Worm (Caenorhabditis elegans) whole organism, mixed stage, embryonic: ENCODE data around the gene F54B11.11.

Source experiments
- M03D4.4 ChIP-seq: sonication (generic microtip); optimal IDR thresholded peaks from 2 replicates; lab custom pipeline; 2017; ENCODE audit warnings: mild to moderate bottlenecking, missing genetic modification characterization, missing compliant biosample characterization
- bed-3 ChIP-seq: fragments of 200-800 bp; sonication (Bioruptor generic); optimal IDR thresholded peaks from 3 replicates; lab custom pipeline; 2018; ENCODE audit warnings: mild to moderate bottlenecking, missing genetic modification characterization, moderate library complexity, missing compliant biosample characterization
- ceh-39 ChIP-seq: fragments of 150-350 bp; optimal IDR thresholded peaks from 2 replicates; lab custom pipeline; 2014; ENCODE audit warnings: missing biosample characterization, missing genetic modification characterization
- ceh-43 ChIP-seq: fragments of 200-800 bp; sonication (Bioruptor generic); optimal IDR thresholded peaks from 2 replicates; lab custom pipeline; 2018; ENCODE audit warnings: mild to moderate bottlenecking, missing genetic modification characterization, moderate library complexity, missing compliant biosample characterization
- ceh-83 ChIP-seq: fragments of 200-800 bp; sonication (Bioruptor generic); optimal IDR thresholded peaks from 2 replicates; lab custom pipeline; 2018; ENCODE audit warnings: mild to moderate bottlenecking, missing genetic modification characterization, missing compliant biosample characterization
- ces-1 ChIP-seq: fragments of 150-350 bp; optimal IDR thresholded peaks from 2 replicates; lab custom pipeline; 2014; ENCODE audit warnings: missing biosample characterization, missing genetic modification reagents, missing genetic modification characterization
- cnd-1 ChIP-seq: fragments of 200-800 bp; sonication (Bioruptor generic); optimal IDR thresholded peaks from 2 replicates; lab custom pipeline; 2018; ENCODE audit warnings: mild to moderate bottlenecking, missing genetic modification characterization, missing compliant biosample characterization
- drap-1 ChIP-seq: fragments of 200-800 bp; sonication (Bioruptor generic); optimal IDR thresholded peaks from 3 replicates; lab custom pipeline; 2018; ENCODE audit warnings: mild to moderate bottlenecking, missing genetic modification characterization, missing compliant biosample characterization
- elt-1 ChIP-seq: sonication (generic microtip); optimal IDR thresholded peaks from 2 replicates; lab custom pipeline; 2017; ENCODE audit warnings: missing genetic modification characterization, mild to moderate bottlenecking, missing compliant biosample characterization, antibody characterized with exemption, moderate library complexity, borderline replicate concordance; ENCODE audit not compliant: insufficient read depth
- elt-3 ChIP-seq: fragments of 150-350 bp; optimal IDR thresholded peaks from 2 replicates; lab custom pipeline; 2014; ENCODE audit warnings: missing biosample characterization, missing genetic modification characterization
- ham-2 ChIP-seq: fragments of 200-800 bp; sonication (Bioruptor generic); optimal IDR thresholded peaks from 2 replicates; lab custom pipeline; 2018; ENCODE audit warnings: mild to moderate bottlenecking, missing genetic modification characterization, missing compliant biosample characterization
- hlh-1 ChIP-seq: fragments of 150-350 bp; optimal IDR thresholded peaks from 2 replicates; lab custom pipeline; 2014; ENCODE audit warnings: missing biosample characterization, missing genetic modification reagents, missing genetic modification characterization
- lin-13 ChIP-seq: fragments of 150-350 bp; optimal IDR thresholded peaks from 2 replicates; lab custom pipeline; 2014; ENCODE audit warnings: missing biosample characterization, missing genetic modification characterization
- lin-32 ChIP-seq: fragments of 200-800 bp; sonication (Bioruptor generic); optimal IDR thresholded peaks from 2 replicates; lab custom pipeline; 2018; ENCODE audit warnings: mild to moderate bottlenecking, missing genetic modification characterization, missing compliant biosample characterization
- lsy-2 ChIP-seq: fragments of 150-350 bp; optimal IDR thresholded peaks from 2 replicates; lab custom pipeline; 2014; ENCODE audit warnings: missing biosample characterization, missing genetic modification characterization
- mab-5 ChIP-seq: fragments of 150-350 bp; optimal IDR thresholded peaks from 2 replicates; lab custom pipeline; 2014; ENCODE audit warnings: missing biosample characterization, missing genetic modification characterization
- mep-1 ChIP-seq: fragments of 150-350 bp; optimal IDR thresholded peaks from 2 replicates; lab custom pipeline; 2017; ENCODE audit warnings: missing biosample characterization, missing genetic modification reagents, missing genetic modification characterization, inconsistent platforms
- mls-2 ChIP-seq: sonication (generic microtip); optimal IDR thresholded peaks from 2 replicates; lab custom pipeline; 2016; ENCODE audit warnings: mild to moderate bottlenecking, missing genetic modification characterization, moderate library complexity, missing compliant biosample characterization
- nhr-12 ChIP-seq: fragments of 150-350 bp; optimal IDR thresholded peaks from 2 replicates; lab custom pipeline; 2014; ENCODE audit warnings: missing biosample characterization, missing genetic modification characterization
- nhr-2 ChIP-seq: fragments of 150-350 bp; optimal IDR thresholded peaks from 2 replicates; lab custom pipeline; 2014; ENCODE audit warnings: missing biosample characterization, missing genetic modification characterization
- nhr-237 ChIP-seq: fragments of 150-350 bp; optimal IDR thresholded peaks from 2 replicates; lab custom pipeline; 2014; ENCODE audit warnings: missing biosample characterization, missing genetic modification characterization
- nhr-28 ChIP-seq: fragments of 150-350 bp; optimal IDR thresholded peaks from 2 replicates; lab custom pipeline; 2014; ENCODE audit warnings: missing biosample characterization, missing genetic modification characterization
- nhr-76 ChIP-seq: sonication (generic microtip); optimal IDR thresholded peaks from 2 replicates; lab custom pipeline; 2017; ENCODE audit warnings: missing biosample characterization, missing genetic modification characterization
- pha-4 ChIP-seq: fragments of 150-350 bp; optimal IDR thresholded peaks from 2 replicates; lab custom pipeline; 2018; ENCODE audit warnings: missing biosample characterization, missing genetic modification reagents, missing genetic modification characterization
- sem-2 ChIP-seq: fragments of 200-800 bp; sonication (Bioruptor generic); optimal IDR thresholded peaks from 2 replicates; lab custom pipeline; 2018; ENCODE audit warnings: mild to moderate bottlenecking, missing genetic modification characterization, missing compliant biosample characterization
- snpc-4 ChIP-seq: fragments of 150-350 bp; optimal IDR thresholded peaks from 2 replicates; lab custom pipeline; 2014; ENCODE audit warnings: missing biosample characterization, missing genetic modification characterization
- sptf-1 ChIP-seq: sonication (generic microtip); optimal IDR thresholded peaks from 2 replicates; lab custom pipeline; 2017; ENCODE audit warnings: mild to moderate bottlenecking, missing genetic modification characterization, moderate library complexity, missing compliant biosample characterization
- tbx-8 ChIP-seq: fragments of 200-800 bp; sonication (Bioruptor generic); optimal IDR thresholded peaks from 2 replicates; lab custom pipeline; 2018; ENCODE audit warnings: mild to moderate bottlenecking, missing genetic modification characterization, moderate library complexity, missing compliant biosample characterization
- unc-39 ChIP-seq: fragments of 150-350 bp; optimal IDR thresholded peaks from 2 replicates; lab custom pipeline; 2014; ENCODE audit warnings: missing biosample characterization, missing genetic modification characterization
- unc-62 ChIP-seq: fragments of 150-350 bp; optimal IDR thresholded peaks from 2 replicates; lab custom pipeline; 2014; ENCODE audit warnings: missing biosample characterization, missing genetic modification reagents, missing genetic modification characterization
- zip-8 ChIP-seq: fragments of 150-350 bp; optimal IDR thresholded peaks from 2 replicates; lab custom pipeline; 2014; ENCODE audit warnings: missing biosample characterization, missing genetic modification characterization
- ztf-11 ChIP-seq: fragments of 150-350 bp; optimal IDR thresholded peaks from 2 replicates; lab custom pipeline; 2014; ENCODE audit warnings: missing biosample characterization, missing genetic modification characterization

The F54B11.11 gene

ce11 chrX:13541335-13541734 is 37.2 kb upstream of the F54B11.11 start:
- no peak for TF ChIP-seq nhr-76 (tag; lab: Kevin White, UChicago)
- no peak for TF ChIP-seq lin-32
- no peak for TF ChIP-seq cnd-1 (tag; lab: Kevin White, UChicago)
- no peak for TF ChIP-seq unc-62
- TF ChIP-seq nhr-237 (tag; lab: Kevin White, UChicago), result no peak
- TF ChIP-seq sptf-1, result no peak
- no peak for TF ChIP-seq ham-2 (GFP tag; lab: Kevin White, UChicago)
- TF ChIP-seq mab-5 (tag; lab: Kevin White, UChicago), result no peak
- no peak for TF ChIP-seq mls-2
- no peak for TF ChIP-seq unc-39 (tag; lab: Kevin White, UChicago)
- no peak for TF ChIP-seq sem-2 (GFP tag; lab: Kevin White, UChicago)

- TF ChIP-seq ztf-11 (tag; lab: Kevin White, UChicago) (no peak), sptf-1 (no peak), snpc-4 (tag; lab: Kevin White, UChicago) (no peak), bed-3 (no peak), ces-1 (GFP tag; lab: Kevin White, UChicago) (no peak), ceh-39 (tag; lab: Kevin White, UChicago) (no peak), mep-1 (no peak), elt-1 (tag; lab: Kevin White, UChicago) (no peak), pha-4 (tag; lab: Kevin White, UChicago) (no peak), tbx-8 (GFP tag; lab: Kevin White, UChicago) (no peak), nhr-12 (tag; lab: Kevin White, UChicago) (no peak), lin-32 (no peak), drap-1 (GFP tag; lab: Kevin White, UChicago) (no peak), elt-3 (no peak), cnd-1 (tag; lab: Kevin White, UChicago) (no peak)
Observed at ce11 chrX:13542236-13542635, 36.3 kb upstream of the F54B11.11 start, which contains the start of gene cah-4. cah-4 (plus strand) TSS chrX:13542574.

ce11 chrX:13542757-13543156 is 35.8 kb upstream of the F54B11.11 start:
- TF ChIP-seq mls-2 (no peak), ces-1 (GFP tag; lab: Kevin White, UChicago) (peak; percentile 51), bed-3 (no peak)

ce11 chrX:13543350-13543749 is 35.2 kb upstream of the F54B11.11 start:
- TF ChIP-seq lin-32, result no peak
- TF ChIP-seq unc-62, result no peak
- no peak for TF ChIP-seq M03D4.4
- no peak for TF ChIP-seq zip-8 (tag; lab: Kevin White, UChicago)
- no peak for TF ChIP-seq hlh-1
- TF ChIP-seq ztf-11 (tag; lab: Kevin White, UChicago), result no peak
- no peak for TF ChIP-seq ceh-43 (GFP tag; lab: Kevin White, UChicago)
- TF ChIP-seq nhr-2 (tag; lab: Kevin White, UChicago), result no peak
- no peak for TF ChIP-seq ceh-83 (GFP tag; lab: Kevin White, UChicago)
- no peak for TF ChIP-seq unc-39 (tag; lab: Kevin White, UChicago)
- TF ChIP-seq nhr-28 (tag; lab: Kevin White, UChicago), result no peak
- no peak for TF ChIP-seq elt-3
- TF ChIP-seq sptf-1, result no peak
- TF ChIP-seq pha-4 (tag; lab: Kevin White, UChicago), result no peak
- TF ChIP-seq lin-13 (tag; lab: Kevin White, UChicago), result no peak

ce11 chrX:13544544-13545021 is 34.0 kb upstream of the F54B11.11 start:
- TF ChIP-seq ces-1 (GFP tag; lab: Kevin White, UChicago) (peak; percentile 25), lsy-2 (no peak), elt-1 (tag; lab: Kevin White, UChicago) (no peak), lin-32 (no peak)

ce11 chrX:13550890-13551289 is 27.7 kb upstream of the F54B11.11 start, which contains the start of gene odr-1:
odr-1 (minus strand) TSS chrX:13550990.
- TF ChIP-seq lin-32, result no peak
- TF ChIP-seq hlh-1, result no peak
- no peak for TF ChIP-seq lsy-2
- no peak for TF ChIP-seq lin-13 (tag; lab: Kevin White, UChicago)
- no peak for TF ChIP-seq mab-5 (tag; lab: Kevin White, UChicago)
- no peak for TF ChIP-seq unc-62
- no peak for TF ChIP-seq ceh-83 (GFP tag; lab: Kevin White, UChicago)
- TF ChIP-seq sptf-1, result no peak
- TF ChIP-seq elt-1 (tag; lab: Kevin White, UChicago), result no peak
- TF ChIP-seq zip-8 (tag; lab: Kevin White, UChicago), result no peak
- no peak for TF ChIP-seq mls-2
